Worm (Caenorhabditis elegans): ENCODE data around the gene ccm-3.

Gene ccm-3

DNA sequence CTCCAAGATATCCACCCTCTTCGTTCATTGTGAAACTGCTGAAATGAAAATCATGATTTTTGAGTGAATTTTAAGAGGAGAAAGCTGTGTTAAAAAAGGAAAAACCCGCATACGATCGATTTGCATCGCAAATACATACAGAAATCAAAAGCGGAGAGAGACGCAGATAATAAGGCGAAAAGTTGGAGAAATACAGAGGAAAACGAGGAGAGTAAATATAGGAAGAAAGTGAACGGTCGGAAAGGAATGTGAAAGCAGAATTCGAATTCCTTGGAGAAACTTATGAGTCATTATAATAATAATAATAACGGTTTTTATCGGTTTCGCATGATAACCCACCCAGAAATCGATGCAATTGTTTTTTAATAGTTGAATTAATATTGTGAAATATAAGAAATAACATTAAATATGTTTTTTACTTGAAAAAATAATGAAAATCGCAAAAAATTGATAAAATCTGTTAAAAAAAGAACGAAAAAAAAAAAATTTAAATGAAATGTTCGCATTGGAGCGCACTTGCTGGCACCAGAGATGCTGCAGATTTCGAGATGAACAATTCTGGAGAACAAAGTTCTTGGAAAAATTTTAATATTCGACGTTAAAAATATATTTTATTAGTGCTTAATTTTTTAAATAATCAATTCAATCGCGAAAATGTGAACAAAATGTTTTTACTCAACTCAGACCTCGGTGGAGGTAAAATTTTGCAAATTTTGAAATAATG is at the start of gene ccm-3:
Gene ccm-3 (minus strand): TSS at position 38 of the 724 bp plus-strand sequence.
- TF ChIP-seq F13C5.2 (tag; optimal IDR thresholded peaks at IDR 0.05): no peak
- TF ChIP-seq flt-1 (GFP tag; IDR thresholded peaks at IDR 0.05): no peak
- no peak for TF ChIP-seq tbx-11 (GFP tag; IDR thresholded peaks at IDR 0.05)
- TF ChIP-seq B0310.2 (tag; optimal IDR thresholded peaks at IDR 0.05): no peak
- no peak for TF ChIP-seq ets-7 (tag; optimal IDR thresholded peaks at IDR 0.05)
- TF ChIP-seq tra-4 (tag; optimal IDR thresholded peaks at IDR 0.05): no peak
- no peak for TF ChIP-seq aly-1 (tag; optimal IDR thresholded peaks at IDR 0.05)
- TF ChIP-seq ceh-36 (tag; optimal IDR thresholded peaks at IDR 0.05): no peak
- no peak for TF ChIP-seq scrt-1 (GFP tag; IDR thresholded peaks at IDR 0.05)
- no peak for TF ChIP-seq ceh-13 (GFP tag; optimal IDR thresholded peaks at IDR 0.05)
- TF ChIP-seq pes-1 (GFP tag; IDR thresholded peaks at IDR 0.05): no peak
- no peak for TF ChIP-seq hnd-1 (tag; optimal IDR thresholded peaks at IDR 0.05)

DNA sequence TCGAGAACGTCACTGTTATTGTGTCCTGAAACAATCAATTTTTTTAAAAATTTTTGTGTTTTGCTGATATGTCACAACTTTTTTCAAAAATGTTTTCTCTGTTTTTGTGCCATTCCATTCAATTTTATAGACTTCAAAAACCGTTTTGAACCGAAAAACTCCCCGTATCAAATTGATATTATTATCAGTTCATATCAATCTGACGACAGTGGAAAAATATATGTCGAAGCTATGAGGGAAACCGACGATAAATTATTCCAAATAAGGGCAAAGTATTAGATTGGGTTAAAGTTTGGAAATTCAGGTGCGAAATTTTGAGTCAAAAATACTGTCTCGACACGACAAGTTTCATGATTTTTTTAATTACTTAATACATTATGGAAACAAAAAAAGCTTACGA is 49.3 kb upstream of the ccm-3 start:
- TF ChIP-seq tbx-11 (GFP tag; IDR thresholded peaks at IDR 0.05) (no peak), flt-1 (GFP tag; IDR thresholded peaks at IDR 0.05) (no peak), aly-1 (tag; optimal IDR thresholded peaks at IDR 0.05) (no peak), pes-1 (GFP tag; IDR thresholded peaks at IDR 0.05) (no peak), sea-1 (GFP tag; conservative IDR thresholded peaks at IDR 0.05) (no peak), hnd-1 (tag; optimal IDR thresholded peaks at IDR 0.05) (no peak), ceh-13 (GFP tag; optimal IDR thresholded peaks at IDR 0.05) (no peak), B0310.2 (tag; optimal IDR thresholded peaks at IDR 0.05) (no peak), ama-1 (optimal IDR thresholded peaks at IDR 0.05) (no peak), F13C5.2 (tag; optimal IDR thresholded peaks at IDR 0.05) (no peak), hmg-4 (GFP tag; optimal IDR thresholded peaks at IDR 0.05) (no peak), tbx-37 (GFP tag; conservative IDR thresholded peaks at IDR 0.05) (no peak), tra-4 (tag; optimal IDR thresholded peaks at IDR 0.05) (no peak), scrt-1 (GFP tag; IDR thresholded peaks at IDR 0.05) (no peak), ets-7 (tag; optimal IDR thresholded peaks at IDR 0.05) (no peak), ceh-36 (tag; optimal IDR thresholded peaks at IDR 0.05) (no peak)

- TF ChIP-seq ama-1 (optimal IDR thresholded peaks at IDR 0.05) (no peak), tbx-11 (GFP tag; IDR thresholded peaks at IDR 0.05) (no peak), ceh-13 (GFP tag; optimal IDR thresholded peaks at IDR 0.05) (no peak), aly-1 (tag; optimal IDR thresholded peaks at IDR 0.05) (no peak), pes-1 (GFP tag; IDR thresholded peaks at IDR 0.05) (no peak), sea-1 (GFP tag; conservative IDR thresholded peaks at IDR 0.05) (no peak), hnd-1 (tag; optimal IDR thresholded peaks at IDR 0.05) (no peak), B0310.2 (tag; optimal IDR thresholded peaks at IDR 0.05) (no peak), tra-4 (tag; optimal IDR thresholded peaks at IDR 0.05) (no peak), ceh-36 (tag; optimal IDR thresholded peaks at IDR 0.05) (no peak), flt-1 (GFP tag; IDR thresholded peaks at IDR 0.05) (no peak), hmbx-1 (tag; optimal IDR thresholded peaks at IDR 0.05) (no peak), ets-7 (tag; optimal IDR thresholded peaks at IDR 0.05) (no peak), F13C5.2 (tag; optimal IDR thresholded peaks at IDR 0.05) (no peak)
These were observed 47.4 kb upstream of the ccm-3 start for ce11 chrII:10654435-10654834.

ce11 chrII:10653559-10653958 is 46.5 kb upstream of the ccm-3 start:
- TF ChIP-seq hnd-1 (tag; optimal IDR thresholded peaks at IDR 0.05) (no peak), ama-1 (optimal IDR thresholded peaks at IDR 0.05) (no peak), ceh-13 (GFP tag; optimal IDR thresholded peaks at IDR 0.05) (no peak), tbx-11 (GFP tag; IDR thresholded peaks at IDR 0.05) (no peak), hmg-4 (GFP tag; optimal IDR thresholded peaks at IDR 0.05) (no peak), F13C5.2 (tag; optimal IDR thresholded peaks at IDR 0.05) (no peak), ets-7 (tag; optimal IDR thresholded peaks at IDR 0.05) (no peak), aly-1 (tag; optimal IDR thresholded peaks at IDR 0.05) (no peak), pes-1 (GFP tag; IDR thresholded peaks at IDR 0.05) (no peak), sea-1 (GFP tag; conservative IDR thresholded peaks at IDR 0.05) (no peak), ceh-36 (tag; optimal IDR thresholded peaks at IDR 0.05) (no peak), tra-4 (tag; optimal IDR thresholded peaks at IDR 0.05) (no peak), flt-1 (GFP tag; IDR thresholded peaks at IDR 0.05) (no peak), tbx-37 (GFP tag; conservative IDR thresholded peaks at IDR 0.05) (no peak), scrt-1 (GFP tag; IDR thresholded peaks at IDR 0.05) (no peak), hmbx-1 (tag; optimal IDR thresholded peaks at IDR 0.05) (no peak), B0310.2 (tag; optimal IDR thresholded peaks at IDR 0.05) (no peak)

DNA sequence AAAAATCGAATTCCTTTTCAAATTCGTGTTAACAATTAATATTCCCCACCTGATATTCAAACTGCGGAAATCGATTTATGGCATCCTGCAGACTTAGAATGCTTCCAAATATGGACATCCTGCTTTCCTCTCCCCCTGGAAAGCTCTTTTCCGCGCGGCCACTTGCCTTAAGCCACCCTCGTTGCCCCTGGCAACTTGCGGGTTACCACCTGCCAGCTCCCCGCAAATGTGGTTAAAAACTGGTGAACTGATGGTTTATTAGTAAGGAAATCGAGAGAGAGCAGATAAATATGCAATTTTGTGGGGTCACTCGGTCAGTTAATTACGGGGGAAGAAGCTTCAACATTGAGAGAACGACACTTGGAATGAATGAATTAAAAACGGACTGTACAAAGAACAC is 45.0 kb upstream of the ccm-3 start, which contains the start of gene nphp-1:
Gene nphp-1 (minus strand): TSS at position 145 of the 400 bp plus-strand sequence.
- TF ChIP-seq aly-1 (tag; optimal IDR thresholded peaks at IDR 0.05): no peak
- no peak for TF ChIP-seq ama-1 (optimal IDR thresholded peaks at IDR 0.05)

- TF ChIP-seq hmg-4 (GFP tag; optimal IDR thresholded peaks at IDR 0.05) (no peak), ama-1 (optimal IDR thresholded peaks at IDR 0.05) (no peak), scrt-1 (GFP tag; IDR thresholded peaks at IDR 0.05) (no peak), tra-4 (tag; optimal IDR thresholded peaks at IDR 0.05) (no peak), pes-1 (GFP tag; IDR thresholded peaks at IDR 0.05) (no peak), B0310.2 (tag; optimal IDR thresholded peaks at IDR 0.05) (no peak), hmbx-1 (tag; optimal IDR thresholded peaks at IDR 0.05) (no peak), sea-1 (GFP tag; conservative IDR thresholded peaks at IDR 0.05) (no peak), ets-7 (tag; optimal IDR thresholded peaks at IDR 0.05) (no peak), ceh-13 (GFP tag; optimal IDR thresholded peaks at IDR 0.05) (no peak), F13C5.2 (tag; optimal IDR thresholded peaks at IDR 0.05) (no peak), tbx-11 (GFP tag; IDR thresholded peaks at IDR 0.05) (no peak)
These were observed 40.0 kb upstream of the ccm-3 start, which contains the start of gene M28.10 for ce11 chrII:10646901-10647566. M28.10 (plus strand) TSS chrII:10647516.

- TF ChIP-seq aly-1 (tag; optimal IDR thresholded peaks at IDR 0.05): no peak
- TF ChIP-seq hnd-1 (tag; optimal IDR thresholded peaks at IDR 0.05): no peak
- no peak for TF ChIP-seq scrt-1 (GFP tag; IDR thresholded peaks at IDR 0.05)
- no peak for TF ChIP-seq flt-1 (GFP tag; IDR thresholded peaks at IDR 0.05)
- no peak for TF ChIP-seq tbx-37 (GFP tag; conservative IDR thresholded peaks at IDR 0.05)
- no peak for TF ChIP-seq hmg-4 (GFP tag; optimal IDR thresholded peaks at IDR 0.05)
- TF ChIP-seq hmbx-1 (tag; optimal IDR thresholded peaks at IDR 0.05): no peak
- TF ChIP-seq ets-7 (tag; optimal IDR thresholded peaks at IDR 0.05): no peak
- TF ChIP-seq ceh-13 (GFP tag; optimal IDR thresholded peaks at IDR 0.05): no peak
These were observed 36.3 kb upstream of the ccm-3 start, which contains the start of gene M28.4 for ce11 chrII:10643403-10643802. M28.4 (plus strand) TSS chrII:10643703.
